Fruit fly (Drosophila melanogaster) whole organism, embryonic: ENCODE data around the gene CG12880.

Source experiments
- Antp ChIP-seq: fragments of 200-800 bp; sonication (Bioruptor generic); optimal IDR thresholded peaks from 3 replicates; lab custom pipeline; 2016; ENCODE audit warnings: missing biosample characterization, missing genetic modification characterization
- B-H1 ChIP-seq: fragments of 200-800 bp; sonication (Bioruptor generic); IDR thresholded peaks from 3 replicates; pipeline ENCODE4 v1.3.6; 2022; ENCODE audit warnings: missing biosample characterization, missing genetic modification characterization
- CG10959 ChIP-seq: fragments of 200-800 bp; sonication (Bioruptor generic); IDR thresholded peaks from 2 replicates; pipeline ENCODE4 v1.3.6; 2022; ENCODE audit warnings: missing biosample characterization, missing genetic modification characterization
- CG12236 ChIP-seq: fragments of 200-800 bp; sonication (Bioruptor generic); optimal IDR thresholded peaks from 2 replicates; lab custom pipeline; 2016; ENCODE audit warnings: missing biosample characterization, missing genetic modification characterization
- CG13287 ChIP-seq: fragments of 200-800 bp; sonication (Bioruptor generic); IDR thresholded peaks from 2 replicates; pipeline ENCODE4 v1.3.6; 2022; ENCODE audit warnings: missing biosample characterization, missing genetic modification characterization; ENCODE audit not compliant: partially characterized antibody
- CG1602 ChIP-seq: fragments of 200-800 bp; sonication (Bioruptor generic); optimal IDR thresholded peaks from 3 replicates; lab custom pipeline; 2016; ENCODE audit warnings: missing biosample characterization, missing genetic modification characterization
- CG17328 ChIP-seq: fragments of 200-800 bp; sonication (Bioruptor generic); IDR thresholded peaks from 2 replicates; pipeline ENCODE4 v1.3.6; 2022; ENCODE audit warnings: missing biosample characterization, missing genetic modification characterization
- CG18619 ChIP-seq: fragments of 200-800 bp; sonication (Bioruptor generic); optimal IDR thresholded peaks from 3 replicates; lab custom pipeline; 2017; ENCODE audit warnings: missing biosample characterization, mild to moderate bottlenecking, missing genetic modification characterization
- CG30431 ChIP-seq: fragments of 200-800 bp; sonication (Bioruptor generic); optimal IDR thresholded peaks from 2 replicates; lab custom pipeline; 2017; ENCODE audit warnings: missing biosample characterization, missing genetic modification characterization
- CG6272 ChIP-seq: fragments of 200-800 bp; sonication (Bioruptor generic); IDR thresholded peaks from 2 replicates; pipeline ENCODE4 v1.3.6; 2022; ENCODE audit warnings: missing biosample characterization, missing genetic modification characterization
- CG6791 ChIP-seq: fragments of 200-800 bp; sonication (Bioruptor generic); IDR thresholded peaks from 3 replicates; pipeline ENCODE4 v1.3.6; 2022; ENCODE audit warnings: missing biosample characterization, missing genetic modification characterization; ENCODE audit not compliant: partially characterized antibody
- CG6813 ChIP-seq: fragments of 200-800 bp; sonication (Bioruptor generic); optimal IDR thresholded peaks from 2 replicates; lab custom pipeline; 2017; ENCODE audit warnings: missing biosample characterization, missing genetic modification characterization, mild to moderate bottlenecking, moderate library complexity, missing genetic modification reagents
- CG7839 ChIP-seq: fragments of 200-800 bp; sonication (Bioruptor generic); optimal IDR thresholded peaks from 3 replicates; lab custom pipeline; 2018; ENCODE audit warnings: missing biosample characterization, mild to moderate bottlenecking, missing genetic modification characterization, moderate library complexity
- CG7963 ChIP-seq: fragments of 200-800 bp; sonication (Bioruptor generic); IDR thresholded peaks from 3 replicates; pipeline ENCODE4 v1.3.6; 2022; ENCODE audit warnings: missing biosample characterization, missing genetic modification characterization; ENCODE audit not compliant: partially characterized antibody
- CkIIα-i1 ChIP-seq: fragments of 200-800 bp; sonication (Bioruptor generic); IDR thresholded peaks from 2 replicates; pipeline ENCODE4 v1.3.6; 2022; ENCODE audit warnings: missing biosample characterization, missing genetic modification characterization
- Deaf1 ChIP-seq: fragments of 200-800 bp; optimal IDR thresholded peaks from 3 replicates; lab custom pipeline; 2019; ENCODE audit warnings: missing biosample characterization, mild to moderate bottlenecking, missing genetic modification characterization, moderate library complexity
- HHEX ChIP-seq: fragments of 200-800 bp; sonication (Bioruptor generic); optimal IDR thresholded peaks from 3 replicates; lab custom pipeline; 2017; ENCODE audit warnings: missing biosample characterization, mild to moderate bottlenecking, missing genetic modification characterization, missing genetic modification reagents
- HmgD ChIP-seq: fragments of 200-800 bp; sonication (Bioruptor generic); optimal IDR thresholded peaks from 3 replicates; lab custom pipeline; 2016; ENCODE audit warnings: missing biosample characterization, missing genetic modification characterization
- Hr78 ChIP-seq, 2 experiments: fragments of 200-800 bp in 1 of 2; fragments of >200 bp in 1 of 2; sonication (Bioruptor generic) in 1 of 2; optimal IDR thresholded peaks; 2 replicates each; lab custom pipeline; 2017 to 2019; ENCODE audit warnings: missing biosample characterization in 2 of 2, missing genetic modification characterization in 2 of 2, mild to moderate bottlenecking in 1 of 2, moderate library complexity in 1 of 2
- Lpt ChIP-seq: fragments of >200 bp; optimal IDR thresholded peaks from 2 replicates; lab custom pipeline; 2018; ENCODE audit warnings: missing biosample characterization, missing genetic modification characterization
- Mrtf ChIP-seq: fragments of 200-800 bp; sonication (Bioruptor generic); IDR thresholded peaks from 3 replicates; pipeline ENCODE4 v1.3.6; 2022; ENCODE audit warnings: missing biosample characterization, missing genetic modification characterization
- NfI ChIP-seq: fragments of 200-800 bp; sonication (Bioruptor generic); optimal IDR thresholded peaks from 3 replicates; lab custom pipeline; 2018; ENCODE audit warnings: missing biosample characterization, mild to moderate bottlenecking, missing genetic modification characterization, moderate library complexity
- Side ChIP-seq: fragments of 200-800 bp; sonication (Bioruptor generic); optimal IDR thresholded peaks from 2 replicates; lab custom pipeline; 2016; ENCODE audit warnings: missing biosample characterization, missing genetic modification characterization
- Sry-β ChIP-seq: fragments of 200-800 bp; sonication (Bioruptor generic); optimal IDR thresholded peaks from 2 replicates; lab custom pipeline; 2018; ENCODE audit warnings: missing biosample characterization, mild to moderate bottlenecking, missing genetic modification characterization, moderate library complexity
- TFAM ChIP-seq: fragments of 200-800 bp; sonication (Bioruptor generic); optimal IDR thresholded peaks from 2 replicates; lab custom pipeline; 2017; ENCODE audit warnings: missing biosample characterization, missing genetic modification characterization, inconsistent platforms
- bab2 ChIP-seq: fragments of 200-800 bp; sonication (Bioruptor generic); optimal IDR thresholded peaks from 2 replicates; lab custom pipeline; 2016; ENCODE audit warnings: missing biosample characterization, missing genetic modification characterization
- btn ChIP-seq: fragments of 200-800 bp; sonication (Bioruptor generic); optimal IDR thresholded peaks from 2 replicates; lab custom pipeline; 2016; ENCODE audit warnings: missing biosample characterization, missing genetic modification characterization
- ci ChIP-seq: fragments of 200-800 bp; sonication (Bioruptor generic); IDR thresholded peaks from 3 replicates; pipeline ENCODE4 v1.3.6; 2022; ENCODE audit warnings: missing biosample characterization, missing genetic modification characterization
- crol ChIP-seq: fragments of 200-800 bp; sonication (Bioruptor generic); IDR thresholded peaks from 2 replicates; pipeline ENCODE4 v1.3.6; 2022; ENCODE audit warnings: missing biosample characterization, missing genetic modification characterization
- cwo ChIP-seq: fragments of 200-800 bp; sonication (Bioruptor generic); optimal IDR thresholded peaks from 3 replicates; lab custom pipeline; 2017; ENCODE audit warnings: missing biosample characterization, missing genetic modification characterization, mild to moderate bottlenecking, moderate library complexity, missing genetic modification reagents
- dati ChIP-seq: fragments of 200-800 bp; sonication (Bioruptor generic); IDR thresholded peaks from 2 replicates; pipeline ENCODE4 v1.3.6; 2022; ENCODE audit warnings: missing biosample characterization, missing genetic modification characterization
- gem ChIP-seq: fragments of 200-800 bp; sonication (Bioruptor generic); optimal IDR thresholded peaks from 2 replicates; lab custom pipeline; 2019; ENCODE audit warnings: missing biosample characterization, mild to moderate bottlenecking, missing genetic modification characterization, moderate library complexity
- gsb-n ChIP-seq: fragments of 200-800 bp; sonication (Bioruptor generic); optimal IDR thresholded peaks from 3 replicates; lab custom pipeline; 2018; ENCODE audit warnings: missing biosample characterization, mild to moderate bottlenecking, missing genetic modification characterization
- gt ChIP-seq: fragments of 200-800 bp; sonication (Bioruptor generic); IDR thresholded peaks from 2 replicates; pipeline ENCODE4 v1.3.6; 2022; ENCODE audit warnings: missing biosample characterization, missing genetic modification characterization
- inv ChIP-seq: fragments of 200-800 bp; sonication (Bioruptor generic); IDR thresholded peaks from 2 replicates; pipeline ENCODE4 v1.3.6; 2022; ENCODE audit warnings: missing biosample characterization, missing genetic modification characterization; ENCODE audit not compliant: partially characterized antibody
- lab ChIP-seq: fragments of 200-800 bp; sonication (Bioruptor generic); optimal IDR thresholded peaks from 3 replicates; lab custom pipeline; 2017; ENCODE audit warnings: missing biosample characterization, missing genetic modification characterization, mild to moderate bottlenecking, moderate library complexity, missing genetic modification reagents
- pita ChIP-seq: fragments of 200-800 bp; sonication (Bioruptor generic); optimal IDR thresholded peaks from 2 replicates; lab custom pipeline; 2017; ENCODE audit warnings: missing biosample characterization, mild to moderate bottlenecking, missing genetic modification characterization
- repo ChIP-seq: fragments of 200-800 bp; sonication (Bioruptor generic); optimal IDR thresholded peaks from 2 replicates; lab custom pipeline; 2016; ENCODE audit warnings: missing biosample characterization, missing genetic modification characterization
- sc ChIP-seq, 3 experiments: fragments of >200 bp in 2 of 3; fragments of 200-800 bp in 1 of 3; sonication (Bioruptor generic) in 1 of 3; optimal IDR thresholded peaks; 2 replicates in 2 of 3; 3 replicates in 1 of 3; lab custom pipeline; 2017; ENCODE audit warnings: mild to moderate bottlenecking in 1 of 3, missing biosample characterization in 1 of 3, missing genetic modification characterization in 1 of 3, missing genetic modification reagents in 1 of 3
- schlank ChIP-seq: fragments of 200-800 bp; sonication (Bioruptor generic); optimal IDR thresholded peaks from 2 replicates; lab custom pipeline; 2018; ENCODE audit warnings: missing biosample characterization, mild to moderate bottlenecking, missing genetic modification characterization
- sens ChIP-seq: fragments of 200-800 bp; sonication (Bioruptor generic); peaks from one replicate; lab custom pipeline; 2016; ENCODE audit warnings: missing biosample characterization, missing genetic modification characterization
- stc ChIP-seq: fragments of 200-800 bp; sonication (Bioruptor generic); IDR thresholded peaks from 2 replicates; pipeline ENCODE4 v1.3.6; 2022; ENCODE audit warnings: missing biosample characterization, missing genetic modification characterization
- tll ChIP-seq, 2 experiments: fragments of 200-800 bp in 1 of 2; fragments of >200 bp in 1 of 2; sonication (Bioruptor generic) in 1 of 2; optimal IDR thresholded peaks; 2 replicates each; lab custom pipeline; 2017 to 2019; ENCODE audit warnings: missing biosample characterization in 2 of 2, missing genetic modification characterization in 2 of 2, mild to moderate bottlenecking in 1 of 2, moderate library complexity in 1 of 2
- tup ChIP-seq: fragments of 200-800 bp; sonication (Bioruptor generic); optimal IDR thresholded peaks from 2 replicates; lab custom pipeline; 2016; ENCODE audit warnings: missing biosample characterization, mild to moderate bottlenecking, missing genetic modification characterization, moderate library complexity
- vfl ChIP-seq: fragments of 200-800 bp; sonication (Bioruptor generic); optimal IDR thresholded peaks from 2 replicates; lab custom pipeline; 2016; ENCODE audit warnings: missing biosample characterization, missing genetic modification characterization
- wdn ChIP-seq: fragments of 200-800 bp; sonication (Bioruptor generic); IDR thresholded peaks from 2 replicates; pipeline ENCODE4 v1.3.6; 2022; ENCODE audit warnings: missing biosample characterization, missing genetic modification characterization
- wor ChIP-seq: fragments of 200-800 bp; sonication (Bioruptor generic); IDR thresholded peaks from 2 replicates; pipeline ENCODE4 v1.3.6; 2022; ENCODE audit warnings: missing biosample characterization, missing genetic modification characterization
- zf30C ChIP-seq: fragments of 200-800 bp; sonication (Bioruptor generic); optimal IDR thresholded peaks from 3 replicates; lab custom pipeline; 2018; ENCODE audit warnings: missing biosample characterization, mild to moderate bottlenecking, missing genetic modification characterization

CG12880 gene

dm6 chr3R:27706581-27707181, 20.9 kb downstream of the CG12880 start, which contains the start of the genes CROT and CG12877 (continued):
- TF ChIP-seq wdn, result 0 out of 2 replicates have a peak, but pooled peaks have one; percentile 33
- peak in 1 of 2 experiments; percentile 23 for TF ChIP-seq Hr78 (GFP tag; optimal IDR thresholded peaks at IDR 0.05; lab: Kevin White, UChicago)
- peak in 1 of 2 experiments; percentile 15 for TF ChIP-seq tll (GFP tag; optimal IDR thresholded peaks at IDR 0.05; lab: Kevin White, UChicago)
- TF ChIP-seq Lpt (GFP tag; lab: Kevin White, UChicago), result no peak
- TF ChIP-seq zf30C (GFP tag; lab: Kevin White, UChicago), result no peak
- peak; percentile 79 for TF ChIP-seq NfI (GFP tag; lab: Kevin White, UChicago)
- TF ChIP-seq gt (GFP tag; lab: Robert Waterston, UW), result no peak
- peak; percentile 59; the same call in 2 of the 3 replicates for TF ChIP-seq Mrtf (GFP tag; lab: Robert Waterston, UW)
- peak; percentile 33; the same call in 1 of the 2 replicates for TF ChIP-seq CG10959 (GFP tag; lab: Robert Waterston, UW)
- no peak for TF ChIP-seq CG7963 (GFP tag; lab: Robert Waterston, UW)
- TF ChIP-seq CG1602 (GFP tag; lab: Kevin White, UChicago), result peak; percentile 78
- no peak for TF ChIP-seq CG12236 (GFP tag; lab: Kevin White, UChicago)
- peak; percentile 13 for TF ChIP-seq CG6813 (GFP tag; lab: Kevin White, UChicago)
- TF ChIP-seq dati (GFP tag; lab: Robert Waterston, UW), result no peak
- peak; percentile 93 for TF ChIP-seq sens
- TF ChIP-seq stc (GFP tag; lab: Robert Waterston, UW), result peak; percentile 53; the same call in 1 of the 2 replicates
- peak; percentile 50 for TF ChIP-seq schlank (tag; lab: Kevin White, UChicago)
- peak; percentile 41 for TF ChIP-seq vfl (GFP tag; lab: Kevin White, UChicago)
- peak; percentile 80 for TF ChIP-seq tup (GFP tag; lab: Kevin White, UChicago)
- TF ChIP-seq btn (GFP tag; lab: Kevin White, UChicago), result no peak
- TF ChIP-seq Antp (GFP tag; lab: Kevin White, UChicago), result peak; percentile 35
- TF ChIP-seq wor (GFP tag; lab: Robert Waterston, UW), result peak; percentile 70
- peak; percentile 77 for TF ChIP-seq CG18619 (GFP tag; lab: Kevin White, UChicago)
- no peak for TF ChIP-seq repo (GFP tag; lab: Kevin White, UChicago)
- peak; percentile 88 for TF ChIP-seq gem (tag; lab: Kevin White, UChicago)
- no peak for TF ChIP-seq sc (optimal IDR thresholded peaks at IDR 0.05; lab: Kevin White, UChicago)
- peak; percentile 68 for TF ChIP-seq sc (GFP tag; optimal IDR thresholded peaks at IDR 0.05; lab: Kevin White, UChicago)
- no peak for TF ChIP-seq pita (GFP tag; lab: Kevin White, UChicago)
- TF ChIP-seq HHEX (GFP tag; lab: Kevin White, UChicago), result peak; percentile 35
- peak; percentile 77 for TF ChIP-seq CG6272
- TF ChIP-seq CG7839 (tag; lab: Kevin White, UChicago), result peak; percentile 82
- TF ChIP-seq gsb-n (tag; lab: Kevin White, UChicago), result peak; percentile 77
- peak; percentile 27 for TF ChIP-seq Deaf1
- TF ChIP-seq CG30431 (GFP tag; lab: Kevin White, UChicago), result peak; percentile 79
- TF ChIP-seq crol, result no peak
- peak; percentile 28; the same call in 1 of the 3 replicates for TF ChIP-seq B-H1 (GFP tag; lab: Robert Waterston, UW)
- TF ChIP-seq HmgD, result no peak
- peak; percentile 20; the same call in 1 of the 2 replicates for TF ChIP-seq CG13287
- peak; percentile 77 for TF ChIP-seq CG17328 (GFP tag; lab: Robert Waterston, UW)
- TF ChIP-seq Side (GFP tag; lab: Kevin White, UChicago), result peak; percentile 22
- TF ChIP-seq TFAM (GFP tag; lab: Kevin White, UChicago), result peak; percentile 13
- no peak for TF ChIP-seq CG6791 (GFP tag; lab: Robert Waterston, UW)
- TF ChIP-seq CkIIα-i1 (GFP tag; lab: Robert Waterston, UW), result no peak
- peak; percentile 2 for TF ChIP-seq bab2 (GFP tag; lab: Kevin White, UChicago)
- TF ChIP-seq ci (GFP tag; lab: Robert Waterston, UW), result 0 out of 3 replicates have a peak, but pooled peaks have one; percentile 52
- TF ChIP-seq inv, result no peak
- peak; percentile 3 for TF ChIP-seq Sry-β (GFP tag; lab: Kevin White, UChicago)
- peak; percentile 75 for TF ChIP-seq lab
- TF ChIP-seq cwo (GFP tag; lab: Kevin White, UChicago), result peak; percentile 46
